Worm (Caenorhabditis elegans): ENCODE measurements around the gene M03B6.4.

DNA sequence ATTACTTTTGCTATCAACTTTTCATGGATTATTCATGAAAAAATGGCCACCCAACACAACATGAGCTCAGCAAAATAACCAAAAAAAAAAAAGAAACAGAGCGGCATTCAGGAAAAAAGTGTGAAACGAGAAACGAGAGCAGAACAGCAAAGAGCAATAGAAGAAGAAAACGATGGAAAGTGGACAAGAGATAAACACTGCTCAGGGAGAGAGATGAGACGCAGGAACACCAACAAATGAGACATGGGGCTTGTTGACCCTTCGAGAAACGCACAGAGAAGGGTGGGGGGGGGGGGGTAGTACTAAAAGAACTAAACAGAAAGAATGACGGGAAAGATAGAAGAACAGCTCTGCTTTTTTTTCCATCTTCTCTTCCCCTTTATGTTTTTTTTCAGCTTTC, 46.7 kb upstream of the M03B6.4 start:
- TF ChIP-seq nhr-84 (tag; optimal IDR thresholded peaks at IDR 0.05): no peak
- TF ChIP-seq C34B4.2 (tag; optimal IDR thresholded peaks at IDR 0.05): no peak
- no peak for TF ChIP-seq rnt-1 (tag; optimal IDR thresholded peaks at IDR 0.05)
- no peak for TF ChIP-seq nhr-20 (tag; optimal IDR thresholded peaks at IDR 0.05)
- no peak for TF ChIP-seq alr-1 (tag; optimal IDR thresholded peaks at IDR 0.05; ENCODE audit: borderline replicate concordance)
- no peak for TF ChIP-seq mdl-1 (tag; optimal IDR thresholded peaks at IDR 0.05)
